Fruit fly (Drosophila melanogaster) whole organism, embryonic: Measurements from ENCODE around the gene CG18428.
A peak's percentile ranks its signal among the peaks of the same experiment; 100 is the strongest.

Experiments
- CG10209 ChIP-seq: fragments of 200-800 bp; sonication (Bioruptor generic); optimal IDR thresholded peaks from 3 replicates; lab custom pipeline; 2017; ENCODE audit warnings: missing biosample characterization, mild to moderate bottlenecking, missing genetic modification characterization, missing genetic modification reagents
- CG10321 ChIP-seq: fragments of 200-800 bp; sonication (Bioruptor generic); IDR thresholded peaks from 2 replicates; pipeline ENCODE4 v1.3.6; 2022; ENCODE audit warnings: missing biosample characterization, missing genetic modification characterization
- CG12299 ChIP-seq: fragments of 200-800 bp; sonication (Bioruptor generic); optimal IDR thresholded peaks from 2 replicates; lab custom pipeline; 2018; ENCODE audit warnings: missing biosample characterization, mild to moderate bottlenecking, missing genetic modification characterization
- CG13296 ChIP-seq: fragments of 200-800 bp; sonication (Bioruptor generic); optimal IDR thresholded peaks from 3 replicates; lab custom pipeline; 2018; ENCODE audit warnings: missing biosample characterization, mild to moderate bottlenecking, missing genetic modification characterization
- CG14710 ChIP-seq: fragments of 200-800 bp; sonication (Bioruptor generic); optimal IDR thresholded peaks from 3 replicates; lab custom pipeline; 2019; ENCODE audit warnings: missing biosample characterization, mild to moderate bottlenecking, missing genetic modification characterization, moderate library complexity
- CG14860 ChIP-seq: fragments of 200-800 bp; sonication (Bioruptor generic); IDR thresholded peaks from 3 replicates; pipeline ENCODE4 v1.3.6; 2022; ENCODE audit warnings: missing biosample characterization, missing genetic modification characterization; ENCODE audit not compliant: partially characterized antibody
- CG14965 ChIP-seq: fragments of 200-800 bp; sonication (Bioruptor generic); optimal IDR thresholded peaks from 2 replicates; lab custom pipeline; 2016; ENCODE audit warnings: missing biosample characterization, missing genetic modification characterization, borderline replicate concordance
- CG1602 ChIP-seq: fragments of 200-800 bp; sonication (Bioruptor generic); optimal IDR thresholded peaks from 3 replicates; lab custom pipeline; 2016; ENCODE audit warnings: missing biosample characterization, missing genetic modification characterization
- CG18262 ChIP-seq: fragments of 200-800 bp; optimal IDR thresholded peaks from 3 replicates; lab custom pipeline; 2019; ENCODE audit warnings: missing biosample characterization, mild to moderate bottlenecking, missing genetic modification characterization, moderate library complexity
- CG32767 ChIP-seq: fragments of 200-800 bp; sonication (Bioruptor generic); IDR thresholded peaks from 2 replicates; pipeline ENCODE4 v1.3.6; 2022; ENCODE audit warnings: missing biosample characterization, missing genetic modification characterization
- CG4424 ChIP-seq: fragments of 200-800 bp; sonication (Bioruptor generic); optimal IDR thresholded peaks from 3 replicates; lab custom pipeline; 2016; ENCODE audit warnings: missing biosample characterization, missing genetic modification characterization
- CG6689 ChIP-seq: fragments of 200-800 bp; sonication (Bioruptor generic); IDR thresholded peaks from 2 replicates; pipeline ENCODE4 v1.3.6; 2022; ENCODE audit warnings: missing biosample characterization, missing genetic modification characterization
- CG7786 ChIP-seq: fragments of 200-800 bp; sonication (Bioruptor generic); optimal IDR thresholded peaks from 2 replicates; lab custom pipeline; 2016; ENCODE audit warnings: missing biosample characterization, missing genetic modification characterization
- CG7839 ChIP-seq: fragments of 200-800 bp; sonication (Bioruptor generic); optimal IDR thresholded peaks from 3 replicates; lab custom pipeline; 2018; ENCODE audit warnings: missing biosample characterization, mild to moderate bottlenecking, missing genetic modification characterization, moderate library complexity
- CG7987 ChIP-seq: fragments of 200-800 bp; sonication (Bioruptor generic); optimal IDR thresholded peaks from 2 replicates; lab custom pipeline; 2018; ENCODE audit warnings: missing biosample characterization, mild to moderate bottlenecking, missing genetic modification characterization, moderate library complexity
- CG9215 ChIP-seq: fragments of 200-800 bp; sonication (Bioruptor generic); IDR thresholded peaks from 2 replicates; pipeline ENCODE4 v1.3.6; 2022; ENCODE audit warnings: missing biosample characterization, missing genetic modification characterization
- CHES-1-like ChIP-seq: fragments of 200-800 bp; sonication (Bioruptor generic); optimal IDR thresholded peaks from 2 replicates; lab custom pipeline; 2016; ENCODE audit warnings: missing biosample characterization, missing genetic modification characterization
- Chrac-16 ChIP-seq: fragments of 200-800 bp; sonication (Bioruptor generic); optimal IDR thresholded peaks from 3 replicates; lab custom pipeline; 2016; ENCODE audit warnings: missing biosample characterization, missing genetic modification characterization
- HLH3B ChIP-seq: fragments of 200-800 bp; sonication (Bioruptor generic); IDR thresholded peaks from 2 replicates; pipeline ENCODE4 v1.3.6; 2022; ENCODE audit warnings: missing biosample characterization, missing genetic modification characterization
- Mrtf ChIP-seq: fragments of 200-800 bp; sonication (Bioruptor generic); IDR thresholded peaks from 3 replicates; pipeline ENCODE4 v1.3.6; 2022; ENCODE audit warnings: missing biosample characterization, missing genetic modification characterization
- Oli ChIP-seq: fragments of 200-800 bp; sonication (Bioruptor generic); optimal IDR thresholded peaks from 2 replicates; lab custom pipeline; 2018; ENCODE audit warnings: missing biosample characterization, mild to moderate bottlenecking, missing genetic modification characterization, moderate library complexity
- Optix ChIP-seq: fragments of 200-800 bp; sonication (Bioruptor generic); IDR thresholded peaks from 3 replicates; pipeline ENCODE4 v1.3.6; 2022; ENCODE audit warnings: missing biosample characterization, missing genetic modification characterization
- Pdp1 ChIP-seq, 2 experiments: fragments of 200-800 bp; sonication (Bioruptor generic); optimal IDR thresholded peaks; 3 replicates each; lab custom pipeline; 2016; ENCODE audit warnings: missing biosample characterization in 2 of 2, missing genetic modification characterization in 2 of 2, mild to moderate bottlenecking in 1 of 2, moderate library complexity in 1 of 2
- Sin3A ChIP-seq: fragments of >200 bp; optimal IDR thresholded peaks from 2 replicates; lab custom pipeline; 2018
- Taf1 ChIP-seq: fragments of 200-800 bp; sonication (Bioruptor generic); IDR thresholded peaks from 2 replicates; pipeline ENCODE4 v1.3.6; 2022; ENCODE audit warnings: missing biosample characterization, missing genetic modification characterization
- Xrp1 ChIP-seq: fragments of 200-800 bp; sonication (Bioruptor generic); IDR thresholded peaks from 2 replicates; pipeline ENCODE4 v1.3.6; 2022; ENCODE audit warnings: missing biosample characterization, missing genetic modification characterization
- chm ChIP-seq: fragments of 200-800 bp; sonication (Bioruptor generic); IDR thresholded peaks from 2 replicates; pipeline ENCODE4 v1.3.6; 2022; ENCODE audit warnings: missing biosample characterization, missing genetic modification characterization
- crp ChIP-seq, 2 experiments: fragments of 200-800 bp; sonication (Bioruptor generic); optimal IDR thresholded peaks; 2 replicates in 1 of 2; 3 replicates in 1 of 2; lab custom pipeline; 2017; ENCODE audit warnings: missing biosample characterization in 2 of 2, missing genetic modification characterization in 2 of 2, mild to moderate bottlenecking in 1 of 2, moderate library complexity in 1 of 2
- dysf ChIP-seq: fragments of 200-800 bp; sonication (Bioruptor generic); IDR thresholded peaks from 3 replicates; pipeline ENCODE4 v1.3.6; 2022; ENCODE audit warnings: missing biosample characterization, missing genetic modification characterization
- esg ChIP-seq: fragments of 200-800 bp; sonication (Bioruptor generic); conservative IDR thresholded peaks from 2 replicates; pipeline ENCODE4 v1.3.6; 2022; ENCODE audit warnings: missing biosample characterization, missing genetic modification characterization
- fd102C ChIP-seq: fragments of 200-800 bp; sonication (Bioruptor generic); optimal IDR thresholded peaks from 2 replicates; lab custom pipeline; 2018; ENCODE audit warnings: missing biosample characterization, mild to moderate bottlenecking, missing genetic modification characterization, moderate library complexity
- gcm ChIP-seq: fragments of 200-800 bp; sonication (Bioruptor generic); optimal IDR thresholded peaks from 2 replicates; lab custom pipeline; 2019; ENCODE audit warnings: missing biosample characterization, mild to moderate bottlenecking, missing genetic modification characterization, moderate library complexity
- grn ChIP-seq: fragments of 200-800 bp; sonication (Bioruptor generic); optimal IDR thresholded peaks from 3 replicates; lab custom pipeline; 2017; ENCODE audit warnings: missing biosample characterization, missing genetic modification characterization
- h ChIP-seq: fragments of >200 bp; optimal IDR thresholded peaks from 2 replicates; lab custom pipeline; 2017
- hbn ChIP-seq: fragments of 200-800 bp; sonication (Bioruptor generic); IDR thresholded peaks from 2 replicates; pipeline ENCODE4 v1.3.6; 2022; ENCODE audit warnings: missing biosample characterization, missing genetic modification characterization; ENCODE audit not compliant: partially characterized antibody
- her ChIP-seq: fragments of 200-800 bp; sonication (Bioruptor generic); optimal IDR thresholded peaks from 2 replicates; lab custom pipeline; 2016; ENCODE audit warnings: missing biosample characterization, missing genetic modification characterization
- jigr1 ChIP-seq: fragments of 200-800 bp; sonication (Bioruptor generic); IDR thresholded peaks from 3 replicates; pipeline ENCODE4 v1.3.6; 2022; ENCODE audit warnings: missing biosample characterization, missing genetic modification characterization
- kay ChIP-seq: fragments of 200-800 bp; sonication (Bioruptor generic); optimal IDR thresholded peaks from 2 replicates; lab custom pipeline; 2016; ENCODE audit warnings: missing biosample characterization, missing genetic modification characterization
- knrl ChIP-seq: fragments of 200-800 bp; sonication (Bioruptor generic); IDR thresholded peaks from 3 replicates; pipeline ENCODE4 v1.3.6; 2022; ENCODE audit warnings: missing biosample characterization, missing genetic modification characterization; ENCODE audit not compliant: partially characterized antibody
- lola ChIP-seq, 3 experiments: fragments of >200 bp in 2 of 3; fragments of 200-800 bp in 1 of 3; sonication (Bioruptor generic) in 1 of 3; optimal IDR thresholded peaks; 2 replicates each; lab custom pipeline; 2017 to 2019; ENCODE audit warnings: missing biosample characterization in 3 of 3, missing genetic modification characterization in 3 of 3, mild to moderate bottlenecking in 1 of 3, moderate library complexity in 1 of 3
- maf-S ChIP-seq: fragments of 200-800 bp; sonication (Bioruptor generic); optimal IDR thresholded peaks from 2 replicates; lab custom pipeline; 2016; ENCODE audit warnings: missing biosample characterization, missing genetic modification characterization
- mam ChIP-seq: fragments of 200-800 bp; sonication (Bioruptor generic); optimal IDR thresholded peaks from 3 replicates; lab custom pipeline; 2016; ENCODE audit warnings: missing biosample characterization, missing genetic modification characterization
- nerfin-2 ChIP-seq: fragments of 200-800 bp; sonication (Bioruptor generic); IDR thresholded peaks from 2 replicates; pipeline ENCODE4 v1.3.6; 2022; ENCODE audit warnings: missing biosample characterization, missing genetic modification characterization; ENCODE audit not compliant: partially characterized antibody
- phol ChIP-seq: fragments of 200-800 bp; sonication (Bioruptor generic); optimal IDR thresholded peaks from 3 replicates; lab custom pipeline; 2018; ENCODE audit warnings: missing biosample characterization, mild to moderate bottlenecking, missing genetic modification characterization, moderate library complexity
- run ChIP-seq: fragments of 200-800 bp; sonication (Bioruptor generic); optimal IDR thresholded peaks from 3 replicates; lab custom pipeline; 2018; ENCODE audit warnings: missing biosample characterization, mild to moderate bottlenecking, missing genetic modification characterization
- stwl ChIP-seq: fragments of 200-800 bp; sonication (Bioruptor generic); optimal IDR thresholded peaks from 3 replicates; lab custom pipeline; 2018; ENCODE audit warnings: missing biosample characterization, mild to moderate bottlenecking, missing genetic modification characterization, moderate library complexity
- tx ChIP-seq: fragments of 200-800 bp; sonication (Bioruptor generic); optimal IDR thresholded peaks from 2 replicates; lab custom pipeline; 2016; ENCODE audit warnings: missing biosample characterization, missing genetic modification characterization
- vfl ChIP-seq: fragments of 200-800 bp; sonication (Bioruptor generic); optimal IDR thresholded peaks from 2 replicates; lab custom pipeline; 2016; ENCODE audit warnings: missing biosample characterization, missing genetic modification characterization

Gene CG18428

DNA sequence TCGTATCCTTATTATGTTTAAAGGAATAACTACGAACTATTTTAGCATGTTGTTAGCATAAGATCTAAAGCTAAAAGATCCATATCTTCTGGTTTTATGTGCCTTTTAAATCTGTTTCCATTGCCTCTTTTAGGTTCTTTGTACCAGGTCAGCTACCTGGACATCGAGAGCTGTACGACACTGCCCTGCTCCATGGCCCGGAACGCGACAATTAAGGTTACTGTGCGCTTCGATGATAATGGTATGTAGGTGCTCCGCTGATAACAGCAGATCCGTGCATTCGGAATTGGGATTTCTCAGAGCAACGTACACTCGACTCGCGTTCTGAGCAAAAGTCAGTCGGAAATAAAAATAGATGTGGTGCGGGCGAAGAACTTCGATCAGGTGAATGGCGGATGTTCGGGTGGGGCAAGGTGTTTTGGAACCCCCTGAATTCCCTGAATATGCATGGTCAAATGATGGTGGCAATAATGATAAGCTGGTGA, 30.6 kb downstream of the CG18428 start:
- TF ChIP-seq esg (GFP tag; lab: Robert Waterston, UW) (no peak), HLH3B (GFP tag; lab: Robert Waterston, UW) (no peak), CG10321 (GFP tag; lab: Robert Waterston, UW) (no peak), gcm (no peak), dysf (GFP tag; lab: Robert Waterston, UW) (no peak), Taf1 (GFP tag; lab: Robert Waterston, UW) (no peak), CG9215 (GFP tag; lab: Robert Waterston, UW) (no peak), CHES-1-like (GFP tag; lab: Kevin White, UChicago) (no peak)
- TF ChIP-seq, all 482 proteins: peak for 0

DNA sequence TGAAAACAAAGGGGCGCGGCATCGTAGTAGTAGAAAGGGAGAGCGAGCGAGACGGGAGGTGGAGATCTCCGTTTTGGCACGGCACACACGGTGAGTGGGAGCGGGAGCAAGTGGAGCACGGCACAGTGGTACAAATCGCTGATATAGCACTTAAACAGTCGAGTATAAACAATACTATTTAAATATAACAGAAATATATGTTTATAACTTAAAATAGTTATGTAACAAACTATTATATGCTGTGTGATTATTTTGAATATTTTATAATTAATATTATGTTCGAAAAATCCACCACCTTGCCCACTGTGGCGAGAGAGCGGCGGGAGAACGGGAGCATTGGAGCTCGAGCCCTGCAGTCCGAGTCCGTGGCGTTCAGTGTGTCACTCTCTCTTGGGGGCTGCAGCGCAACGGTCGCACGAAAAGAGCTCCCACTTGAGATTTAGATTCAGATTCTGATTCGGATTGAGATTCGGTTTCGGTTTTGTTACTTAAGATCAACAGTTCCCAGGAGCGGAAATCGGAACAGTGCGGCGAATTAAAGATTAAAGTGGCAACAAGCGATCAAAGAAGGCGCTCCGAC, 32.0 kb downstream of the CG18428 start, which contains the start of gene Kal1:
TSS of gene Kal1 (plus strand) at position 383 of the 580 bp plus-strand sequence.
- peak; percentile 96 for TF ChIP-seq CG18262 (tag; lab: Kevin White, UChicago)
- TF ChIP-seq tx (GFP tag; lab: Kevin White, UChicago) = no peak
- no peak for TF ChIP-seq nerfin-2 (GFP tag; lab: Robert Waterston, UW)
- peak; percentile 69 for TF ChIP-seq Chrac-16 (GFP tag; lab: Kevin White, UChicago)
- TF ChIP-seq lola (GFP tag; optimal IDR thresholded peaks at IDR 0.05; lab: Kevin White, UChicago) = peak in 1 of 3 experiments; percentile 90
- no peak for TF ChIP-seq mam (GFP tag; lab: Kevin White, UChicago)
- peak; percentile 80 for TF ChIP-seq jigr1 (GFP tag; lab: Robert Waterston, UW)
- peak; percentile 83 for TF ChIP-seq Mrtf
- TF ChIP-seq CG4424 = peak; percentile 92
- peak; percentile 89 for TF ChIP-seq CG14710
- TF ChIP-seq CG6689 (GFP tag; lab: Robert Waterston, UW) = peak; percentile 91
- peak; percentile 91 for TF ChIP-seq run (tag; lab: Kevin White, UChicago)
- peak; percentile 89 for TF ChIP-seq CG12299 (tag; lab: Kevin White, UChicago)
- peak; percentile 96 for TF ChIP-seq HLH3B (GFP tag; lab: Robert Waterston, UW)
- TF ChIP-seq h = no peak
- TF ChIP-seq Optix (GFP tag; lab: Robert Waterston, UW) = peak; percentile 90
- TF ChIP-seq fd102C (GFP tag; lab: Kevin White, UChicago) = peak; percentile 30
- TF ChIP-seq kay (GFP tag; lab: Kevin White, UChicago) = peak; percentile 62
- peak; percentile 32 for TF ChIP-seq stwl
- TF ChIP-seq Sin3A (lab: Kevin White, UChicago) = no peak
- peak; percentile 95 for TF ChIP-seq CG32767 (GFP tag; lab: Robert Waterston, UW)
- peak; percentile 84 for TF ChIP-seq CG1602 (GFP tag; lab: Kevin White, UChicago)
- TF ChIP-seq CG10209 (GFP tag; lab: Kevin White, UChicago) = peak; percentile 91
- no peak for TF ChIP-seq her
- TF ChIP-seq knrl (GFP tag; lab: Robert Waterston, UW) = 0 out of 3 replicates have a peak, but pooled peaks have one; percentile 38
- TF ChIP-seq grn (GFP tag; lab: Kevin White, UChicago) = peak; percentile 11
- peak; percentile 95 for TF ChIP-seq Oli (tag; lab: Kevin White, UChicago)
- peak; percentile 19 to 71 for TF ChIP-seq Pdp1 (GFP tag; optimal IDR thresholded peaks at IDR 0.05; lab: Kevin White, UChicago)
- no peak for TF ChIP-seq CG14965 (GFP tag; lab: Kevin White, UChicago)
- peak; percentile 50 for TF ChIP-seq CG7987 (GFP tag; lab: Kevin White, UChicago)
- TF ChIP-seq chm = peak; percentile 95
- 0 out of 3 replicates have a peak, but pooled peaks have one; percentile 40 for TF ChIP-seq CG14860
- TF ChIP-seq crp (GFP tag; optimal IDR thresholded peaks at IDR 0.05; lab: Kevin White, UChicago) = peak in 1 of 2 experiments; percentile 52
- TF ChIP-seq Xrp1 (GFP tag; lab: Robert Waterston, UW) = peak; percentile 97
- TF ChIP-seq CG13296 = peak; percentile 88
- TF ChIP-seq phol = peak; percentile 93
- no peak for TF ChIP-seq maf-S (GFP tag; lab: Kevin White, UChicago)
- TF ChIP-seq CG7839 = peak; percentile 94
- TF ChIP-seq hbn (GFP tag; lab: Robert Waterston, UW) = no peak
- TF ChIP-seq CG7786 (GFP tag; lab: Kevin White, UChicago) = no peak
- TF ChIP-seq vfl (GFP tag; lab: Kevin White, UChicago) = no peak
